Worm (Caenorhabditis elegans) whole organism, L4/young adult: Measurements from ENCODE around the gene cyp-33E2.

ENCODE experiments used
- dao-5 ChIP-seq: sonication (generic microtip); optimal IDR thresholded peaks from 2 replicates; lab custom pipeline; 2016; ENCODE audit warnings: missing genotype, missing genetic modification characterization, moderate library complexity, missing compliant biosample characterization
- him-1 ChIP-seq: sonication (generic microtip); optimal IDR thresholded peaks from 2 replicates; lab custom pipeline; 2016; ENCODE audit warnings: missing genotype, missing genetic modification reagents, missing genetic modification characterization, missing compliant biosample characterization

ce11 chrIV:8600712-8601330 lies 11.3 kb upstream of the cyp-33E2 start, which contains the start of gene Y59H11AR.4:
- no peak for TF ChIP-seq him-1 (tag; lab: Kevin White, UChicago)
- no peak for TF ChIP-seq dao-5 (tag; lab: Kevin White, UChicago)
